Fruit fly (Drosophila melanogaster) ovary, adult (tissue): ENCODE measurements around the gene wrm1.

Source experiments
- CG17801 ChIP-seq: fragments of 200-800 bp; optimal IDR thresholded peaks from 2 replicates; lab custom pipeline; 2019; ENCODE audit warnings: missing biosample characterization, mild to moderate bottlenecking, missing genetic modification characterization, moderate library complexity; ENCODE audit not compliant: partially characterized antibody

Gene wrm1

DNA sequence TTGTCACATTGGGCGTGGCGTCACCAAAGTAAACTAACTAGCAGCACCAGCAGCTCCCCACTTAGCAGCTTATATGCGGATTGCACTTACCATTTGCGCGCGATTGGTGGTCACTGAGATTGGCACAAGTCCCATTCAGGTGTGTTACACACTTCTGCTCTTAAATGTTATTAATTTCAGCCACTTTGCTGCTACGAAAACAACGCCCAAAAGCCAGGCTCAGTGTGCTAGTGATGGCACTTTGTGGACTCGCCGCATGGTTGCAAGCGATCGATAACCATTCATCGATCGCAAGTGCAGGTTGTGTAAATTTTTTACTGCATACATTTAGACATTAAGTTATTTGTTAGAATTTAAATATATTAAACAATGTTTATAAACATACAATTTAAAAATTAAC lies at the start of gene wrm1, which contains the start of gene wrm2:
Gene wrm1, minus strand, starts transcription at position 237 of the 400 bp plus-strand sequence.
Gene wrm2, minus strand, starts transcription at position 237 of the 400 bp plus-strand sequence.
- TF ChIP-seq CG17801 (GFP tag; lab: Kevin White, UChicago), result no peak

DNA sequence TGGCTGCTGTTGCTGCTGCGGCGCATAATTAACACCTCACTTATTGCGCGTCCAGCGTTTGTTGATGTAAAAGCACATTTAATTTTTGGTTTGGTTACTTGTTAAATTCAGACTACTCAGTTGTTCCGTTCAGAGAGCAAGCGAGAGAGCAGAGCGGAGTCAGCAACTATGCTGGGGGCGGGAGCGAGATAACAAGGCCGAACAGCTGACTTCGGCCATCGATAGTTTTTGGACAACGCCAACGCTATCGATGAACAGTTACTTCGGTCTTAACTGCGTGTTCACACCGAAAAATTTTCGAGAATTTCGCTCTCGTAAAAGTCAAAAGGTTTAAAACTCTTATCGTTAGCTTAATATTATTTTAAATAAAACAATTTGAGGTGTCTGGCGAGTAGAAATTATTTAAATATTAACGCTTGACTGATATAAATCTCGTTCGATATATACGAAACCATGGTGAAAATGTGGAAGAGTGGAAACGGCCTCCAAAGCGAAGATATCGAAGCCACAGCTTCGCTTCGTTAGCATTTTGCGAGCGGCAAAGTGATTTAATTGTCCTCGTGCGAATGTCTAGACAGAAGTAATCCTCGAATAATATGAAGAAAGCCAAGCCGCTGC lies 46.4 kb upstream of the wrm1 start, which contains the start of the genes SMSr and smid:
Gene SMSr, minus strand, starts transcription at position 116 of the 618 bp plus-strand sequence.
Gene smid, plus strand, starts transcription at position 256 of the 618 bp plus-strand sequence.
- TF ChIP-seq CG17801 (GFP tag; lab: Kevin White, UChicago), result peak; percentile 26

DNA sequence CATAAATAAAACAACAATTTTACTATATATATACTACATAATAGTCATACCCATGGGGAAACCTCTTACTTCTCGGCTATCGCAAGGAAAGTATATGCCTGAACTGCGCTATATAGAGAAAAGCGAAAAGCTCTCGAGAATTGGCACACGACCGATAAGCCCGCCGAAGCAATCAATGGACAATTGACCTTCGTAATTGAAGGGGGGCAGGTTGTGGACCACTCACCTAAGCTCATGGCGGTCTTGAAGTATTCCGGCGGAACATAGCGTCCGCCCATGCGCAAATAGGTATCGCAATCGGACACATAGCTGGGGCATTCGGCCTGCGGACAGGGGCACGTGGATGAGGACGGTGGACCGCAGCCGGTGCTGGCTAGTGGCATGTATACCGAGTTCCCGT lies 45.4 kb upstream of the wrm1 start:
- no peak for TF ChIP-seq CG17801 (GFP tag; lab: Kevin White, UChicago)

DNA sequence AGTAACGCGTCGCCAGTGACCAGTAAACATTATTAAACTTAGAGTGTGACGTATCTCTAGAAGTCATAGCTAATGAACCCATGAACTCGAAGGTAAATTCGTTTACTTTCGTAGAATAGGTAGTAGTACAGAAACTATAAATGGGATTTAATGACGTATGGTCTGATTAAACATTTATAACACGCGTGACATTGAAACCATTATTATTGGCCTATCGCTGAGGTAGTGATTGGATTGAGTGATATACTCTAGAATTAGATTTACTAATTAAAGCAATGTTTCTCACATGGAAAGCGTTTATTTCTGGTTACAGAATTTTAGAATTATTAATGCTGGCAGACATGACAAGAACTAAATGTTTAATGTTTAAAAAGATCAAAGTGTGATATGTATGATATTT lies 41.8 kb upstream of the wrm1 start:
- TF ChIP-seq CG17801 (GFP tag; lab: Kevin White, UChicago), result no peak

DNA sequence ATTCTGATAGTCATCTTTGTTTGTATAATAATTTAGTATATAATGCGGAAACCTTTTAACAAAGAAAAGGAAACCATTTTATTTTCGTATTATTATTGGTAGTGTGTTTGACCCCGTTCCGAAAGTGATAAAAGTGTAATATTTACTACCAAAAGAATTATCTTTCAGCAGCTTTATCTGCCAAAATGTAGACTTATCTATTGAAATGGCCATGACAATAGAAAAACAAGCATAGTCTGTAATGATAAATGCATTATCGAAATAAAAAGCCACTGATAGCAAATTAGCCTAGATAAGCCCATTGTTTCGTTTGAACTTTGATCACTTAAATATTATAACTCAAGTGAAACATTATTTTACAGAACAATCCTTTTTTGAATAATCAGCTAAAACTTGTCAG lies 41.1 kb upstream of the wrm1 start:
- TF ChIP-seq CG17801 (GFP tag; lab: Kevin White, UChicago), result no peak

DNA sequence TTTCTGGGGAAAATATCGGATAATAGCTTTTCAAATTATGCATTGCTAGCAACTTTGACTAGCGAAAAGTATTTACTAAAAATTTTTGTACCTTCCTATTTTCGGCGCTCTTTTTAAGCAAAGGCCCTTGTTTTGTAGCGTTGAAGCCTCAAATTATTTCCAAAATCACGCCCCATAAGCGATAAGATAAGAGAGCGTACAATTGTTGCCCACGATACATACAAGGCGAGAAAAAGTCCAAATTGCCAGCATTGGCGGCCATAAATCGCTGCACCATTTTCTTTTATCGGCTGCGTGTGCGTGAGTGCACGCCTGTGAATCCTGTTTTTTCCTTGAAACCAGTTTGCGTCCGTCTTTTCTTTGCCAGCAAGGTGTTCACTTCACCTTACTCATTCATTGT lies 36.3 kb upstream of the wrm1 start:
- no peak for TF ChIP-seq CG17801 (GFP tag; lab: Kevin White, UChicago)

- no peak for TF ChIP-seq CG17801 (GFP tag; lab: Kevin White, UChicago)
Measured at dm6 chr3L:7370231-7370882, 35.3 kb upstream of the wrm1 start.

dm6 chr3L:7369543-7369942 lies 34.5 kb upstream of the wrm1 start, which contains the start of gene akirin:
TSS of gene akirin (plus strand) at chr3L:7369843.
- TF ChIP-seq CG17801 (GFP tag; lab: Kevin White, UChicago), result no peak

- TF ChIP-seq CG17801 (GFP tag; lab: Kevin White, UChicago), result no peak
Measured at dm6 chr3L:7368934-7369333, 33.9 kb upstream of the wrm1 start, which contains the start of gene Sh3beta. TSS of gene Sh3beta (minus strand) at chr3L:7369260.

- peak; percentile 19 for TF ChIP-seq CG17801 (GFP tag; lab: Kevin White, UChicago)
Measured at dm6 chr3L:7367798-7368678, 33.0 kb upstream of the wrm1 start.

DNA sequence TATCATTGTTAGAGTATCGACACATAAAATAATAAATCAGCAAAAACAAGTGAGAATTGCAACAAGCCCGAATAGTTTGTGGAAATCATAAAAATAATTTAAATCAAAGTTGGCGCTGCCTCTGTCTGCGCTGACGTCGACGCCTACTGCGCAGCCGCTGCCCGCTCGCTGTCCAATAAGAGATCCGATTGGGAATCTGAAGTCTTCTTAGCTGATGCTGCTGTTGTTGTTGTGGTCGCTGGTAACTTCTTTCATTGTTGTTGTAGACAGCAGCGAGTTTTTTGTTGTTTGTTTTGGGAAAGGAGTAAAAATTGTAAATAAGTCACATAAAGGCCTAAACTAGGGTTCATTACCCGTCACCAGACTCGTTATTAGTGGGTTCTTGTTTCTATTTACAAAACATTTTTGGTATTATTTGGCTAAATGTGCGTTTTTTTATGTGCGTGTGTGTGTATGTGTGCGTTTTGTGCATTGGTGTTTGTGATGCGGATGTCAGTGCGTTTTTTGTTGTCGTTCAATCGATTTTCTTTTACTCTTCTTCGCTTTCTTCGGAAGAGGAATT lies 29.8 kb upstream of the wrm1 start:
- no peak for TF ChIP-seq CG17801 (GFP tag; lab: Kevin White, UChicago)

DNA sequence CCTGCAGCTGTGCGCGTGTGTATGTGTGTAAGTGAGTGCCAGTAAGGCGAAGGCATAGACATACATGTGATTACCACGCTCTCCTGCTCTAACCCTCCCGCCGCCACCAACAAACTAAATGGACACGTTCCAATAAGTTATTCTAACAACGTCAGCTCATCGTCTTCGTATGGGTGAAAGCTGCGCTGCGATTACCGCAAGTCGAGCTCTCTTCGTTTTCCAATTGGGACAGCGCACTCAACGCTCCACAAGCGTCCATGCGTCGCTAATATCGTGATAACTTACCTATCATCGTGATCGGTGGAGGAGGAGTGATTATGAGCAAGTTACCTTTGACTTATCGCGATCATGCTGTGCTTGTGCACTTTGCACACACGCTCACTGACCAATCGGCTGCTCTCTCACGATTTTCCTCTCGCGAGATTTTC lies 26.1 kb upstream of the wrm1 start:
- TF ChIP-seq CG17801 (GFP tag; lab: Kevin White, UChicago), result no peak

- TF ChIP-seq CG17801 (GFP tag; lab: Kevin White, UChicago), result no peak
Measured at dm6 chr3L:7360324-7360852, 25.4 kb upstream of the wrm1 start, which contains the start of gene Sec63. TSS of gene Sec63 (plus strand) at chr3L:7360561.

dm6 chr3L:7359827-7360323 lies 24.8 kb upstream of the wrm1 start, which contains the start of gene pst:
TSS of gene pst (minus strand) at chr3L:7360263.
- peak; percentile 47 for TF ChIP-seq CG17801 (GFP tag; lab: Kevin White, UChicago)
